Fruit fly (Drosophila melanogaster) whole organism: ENCODE results near the gene cad.
A peak's percentile ranks its signal among the peaks of the same experiment; 100 is the strongest.

Source experiments
- CG8478 ChIP-seq: fragments of >200 bp; optimal IDR thresholded peaks from 2 replicates; lab custom pipeline; 2018; ENCODE audit warnings: inconsistent platforms
- Dll ChIP-seq: fragments of >200 bp; optimal IDR thresholded peaks from 2 replicates; lab custom pipeline; 2017
- EcR ChIP-seq, 2 experiments: fragments of >200 bp; optimal IDR thresholded peaks; 2 replicates each; lab custom pipeline; 2017; ENCODE audit warnings: missing biosample characterization in 2 of 2, missing genetic modification characterization in 2 of 2, missing genetic modification reagents in 2 of 2
- pan ChIP-seq: fragments of >200 bp; optimal IDR thresholded peaks from 2 replicates; lab custom pipeline; 2017
- psq ChIP-seq: fragments of >200 bp; optimal IDR thresholded peaks from 2 replicates; lab custom pipeline; 2017
- usp ChIP-seq: fragments of >200 bp; optimal IDR thresholded peaks from 2 replicates; lab custom pipeline; 2017; ENCODE audit warnings: missing biosample characterization, missing genetic modification characterization, mixed read lengths

cad gene

DNA sequence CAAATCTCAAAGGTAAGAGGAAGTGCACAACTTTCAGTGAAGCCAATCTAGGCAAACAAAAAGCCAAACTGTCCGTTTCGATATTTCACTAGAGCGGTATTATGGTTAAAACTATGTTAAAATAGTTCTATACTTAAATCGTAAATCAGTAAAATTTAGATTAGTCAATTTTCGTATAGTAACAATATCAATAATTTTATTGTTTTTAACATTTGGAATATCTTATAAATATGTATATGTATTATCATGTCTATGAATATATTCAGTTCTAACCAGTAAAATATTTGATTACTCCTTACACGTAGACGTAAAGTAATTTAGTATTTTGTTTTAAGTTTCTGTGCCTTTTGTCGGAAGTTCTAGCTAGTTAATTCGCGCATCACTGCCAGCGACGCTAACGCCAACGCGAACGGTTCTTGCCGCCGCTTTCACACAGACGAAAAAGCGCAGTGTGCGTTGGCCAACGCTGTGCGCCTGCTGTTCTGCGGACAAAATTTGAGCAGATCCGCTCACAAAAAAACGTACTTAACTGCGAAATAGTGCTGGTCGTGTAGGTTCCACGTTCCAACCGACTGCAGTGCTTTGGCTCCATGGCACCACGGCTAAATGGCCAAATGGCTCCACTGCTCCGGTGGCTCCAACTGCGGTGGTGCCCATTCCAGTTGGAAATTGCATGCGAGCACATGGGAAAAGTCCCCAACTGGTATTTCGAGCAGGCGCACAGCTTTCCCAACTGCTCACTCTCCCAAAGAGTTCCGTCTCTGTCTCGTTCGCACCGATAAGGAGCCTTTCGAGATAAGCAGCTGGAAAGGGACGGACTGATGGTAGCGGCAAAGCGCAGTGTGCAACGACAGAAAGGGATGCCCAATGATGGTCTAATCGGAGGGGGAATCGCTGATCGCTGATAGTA lies 52.9 kb downstream of the cad start:
- TF ChIP-seq pan (no peak), CG8478 (lab: Kevin White, UChicago) (peak; percentile 73)

DNA sequence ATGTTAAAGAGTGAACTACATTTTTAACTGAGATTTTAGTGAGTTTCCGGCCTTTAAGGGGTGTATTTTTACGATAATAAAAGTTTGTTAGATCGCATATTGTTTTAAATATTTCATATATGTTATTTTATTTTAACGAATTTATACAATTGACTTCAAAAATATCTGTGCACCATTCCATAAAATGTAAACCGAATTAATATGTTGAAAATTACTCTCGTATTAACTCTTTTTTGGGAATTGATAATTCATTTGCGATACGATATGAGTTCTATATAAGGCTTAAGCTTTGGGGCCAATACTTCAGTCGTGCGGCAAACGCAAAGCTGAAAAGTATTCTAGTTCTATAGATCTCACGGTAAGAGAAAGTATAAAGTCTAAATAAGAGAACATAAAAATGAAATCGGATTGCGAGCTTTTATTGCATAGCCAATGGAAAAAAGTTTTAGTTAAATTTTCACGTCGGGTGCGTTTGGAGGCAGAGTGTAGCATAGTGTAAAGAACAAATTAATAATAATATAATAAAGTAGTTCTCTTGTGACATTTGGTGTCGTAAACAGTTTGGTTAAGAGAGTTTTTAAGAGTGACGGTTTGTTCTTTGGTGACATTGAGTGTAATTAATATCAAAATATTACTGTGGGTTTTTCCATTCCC lies 53.7 kb downstream of the cad start:
- TF ChIP-seq Dll (lab: Kevin White, UChicago): no peak

DNA sequence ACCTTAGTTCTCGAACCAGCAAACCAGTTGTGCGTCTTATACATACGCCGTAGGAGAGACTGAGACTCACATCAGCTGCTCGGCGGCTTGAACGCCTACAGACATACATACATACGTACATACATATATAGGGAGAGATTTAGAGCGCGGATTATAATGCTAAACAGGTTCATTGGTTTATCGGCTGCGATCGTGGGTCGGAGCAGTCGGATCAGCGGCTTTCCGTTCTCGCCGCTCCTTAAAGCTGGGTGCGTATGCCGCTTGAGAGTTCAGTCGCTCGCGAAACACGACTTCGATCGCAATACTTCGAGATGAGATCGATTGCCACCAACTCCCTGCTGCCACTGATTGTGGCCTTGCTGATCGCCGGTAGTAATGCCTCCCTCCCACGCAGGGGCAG lies 54.7 kb downstream of the cad start:
- TF ChIP-seq CG8478 (lab: Kevin White, UChicago) (no peak), psq (no peak), pan (no peak), Dll (lab: Kevin White, UChicago) (no peak), usp (GFP tag; lab: Kevin White, UChicago) (no peak), EcR (GFP tag; optimal IDR thresholded peaks at IDR 0.05; lab: Kevin White, UChicago) (no peak)

DNA sequence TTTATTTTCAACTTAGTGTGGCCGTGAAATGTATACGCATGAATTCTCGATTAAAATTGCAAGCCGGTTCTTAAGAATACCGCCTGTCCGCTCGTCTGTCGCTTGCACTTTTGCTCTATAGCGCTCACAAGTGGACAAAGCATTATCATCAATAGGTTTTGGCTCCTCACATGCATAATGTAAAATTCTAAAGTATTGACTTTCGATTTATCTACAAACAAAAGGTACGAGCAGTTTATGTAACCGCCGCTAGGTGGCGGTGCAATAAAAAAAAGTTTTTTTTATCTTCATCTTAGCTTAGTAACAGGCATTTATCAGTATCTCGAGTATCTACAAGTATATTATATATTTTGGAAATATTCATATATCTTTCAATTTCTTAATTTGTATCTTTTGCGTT lies 55.7 kb downstream of the cad start:
- TF ChIP-seq CG8478 (lab: Kevin White, UChicago): no peak
- TF ChIP-seq psq: no peak
- no peak for TF ChIP-seq usp (GFP tag; lab: Kevin White, UChicago)
- no peak for TF ChIP-seq EcR (GFP tag; optimal IDR thresholded peaks at IDR 0.05; lab: Kevin White, UChicago)
- TF ChIP-seq pan: no peak
- no peak for TF ChIP-seq Dll (lab: Kevin White, UChicago)

DNA sequence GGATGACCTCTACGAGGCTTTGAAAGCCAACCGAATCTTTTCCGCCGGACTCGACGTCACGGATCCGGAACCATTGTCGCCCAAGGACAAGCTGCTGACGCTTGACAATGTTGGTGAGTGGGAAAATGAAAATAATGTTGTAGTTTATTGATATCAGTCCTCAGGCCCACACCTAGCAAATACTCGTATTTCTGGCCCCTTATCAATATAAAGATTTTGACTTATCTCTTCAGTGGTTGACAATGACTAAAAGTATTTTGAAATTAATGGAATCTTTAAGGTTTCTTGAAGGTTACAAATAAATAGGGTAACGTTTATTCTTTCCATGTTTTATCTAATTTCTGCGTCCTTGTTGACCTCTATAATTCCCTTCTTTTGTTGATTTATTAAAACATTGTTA lies 56.5 kb downstream of the cad start:
- no peak for TF ChIP-seq Dll (lab: Kevin White, UChicago)
- TF ChIP-seq psq: no peak
- no peak for TF ChIP-seq EcR (GFP tag; optimal IDR thresholded peaks at IDR 0.05; lab: Kevin White, UChicago)
- TF ChIP-seq usp (GFP tag; lab: Kevin White, UChicago): no peak
- TF ChIP-seq CG8478 (lab: Kevin White, UChicago): no peak
- no peak for TF ChIP-seq pan

DNA sequence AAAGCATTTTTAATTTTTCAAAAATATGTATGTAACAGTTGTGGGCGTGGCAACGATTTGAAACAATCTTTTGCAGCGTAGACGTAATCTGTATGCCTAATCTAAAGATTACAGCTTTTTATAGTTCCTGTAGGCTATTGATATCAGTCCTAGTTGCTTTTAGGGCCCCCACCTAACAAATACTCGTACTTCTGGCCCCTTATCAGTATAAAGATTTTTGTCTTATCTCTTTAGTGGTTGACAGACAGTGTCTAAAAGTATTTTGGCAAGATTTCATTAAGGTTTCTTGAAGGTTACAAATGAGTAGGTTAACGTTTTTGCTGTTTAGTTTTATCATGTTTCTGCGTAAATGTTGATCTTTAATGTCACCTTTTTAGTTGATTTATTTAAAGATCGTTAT lies 58.2 kb downstream of the cad start:
- no peak for TF ChIP-seq psq
- no peak for TF ChIP-seq pan
- TF ChIP-seq usp (GFP tag; lab: Kevin White, UChicago): no peak
- TF ChIP-seq Dll (lab: Kevin White, UChicago): no peak
- TF ChIP-seq CG8478 (lab: Kevin White, UChicago): no peak
- no peak for TF ChIP-seq EcR (GFP tag; optimal IDR thresholded peaks at IDR 0.05; lab: Kevin White, UChicago)

DNA sequence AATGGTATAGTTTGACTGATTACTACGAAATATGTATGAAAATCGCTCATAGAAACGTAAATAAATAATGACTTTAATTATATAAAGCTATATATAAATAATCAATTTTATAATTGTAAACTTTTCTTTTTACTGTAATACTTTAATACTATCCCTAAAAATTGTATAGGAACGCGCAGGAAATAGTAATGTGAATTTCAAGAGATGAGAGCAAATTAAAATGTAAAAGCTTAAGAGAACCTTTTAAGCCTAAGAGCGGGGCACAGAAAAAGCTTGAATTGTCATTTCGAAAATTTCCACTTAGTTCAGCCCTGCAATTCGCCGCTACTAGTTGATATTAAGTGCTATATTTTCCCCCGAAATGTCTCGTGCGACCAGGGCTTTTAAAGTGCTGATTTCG lies 58.8 kb downstream of the cad start, which contains the start of gene CG31673:
Gene CG31673, plus strand, starts transcription at position 301 of the 400 bp plus-strand sequence.
- TF ChIP-seq Dll (lab: Kevin White, UChicago) (no peak), EcR (GFP tag; optimal IDR thresholded peaks at IDR 0.05; lab: Kevin White, UChicago) (no peak), pan (no peak), CG8478 (lab: Kevin White, UChicago) (no peak), psq (no peak), usp (GFP tag; lab: Kevin White, UChicago) (no peak)

DNA sequence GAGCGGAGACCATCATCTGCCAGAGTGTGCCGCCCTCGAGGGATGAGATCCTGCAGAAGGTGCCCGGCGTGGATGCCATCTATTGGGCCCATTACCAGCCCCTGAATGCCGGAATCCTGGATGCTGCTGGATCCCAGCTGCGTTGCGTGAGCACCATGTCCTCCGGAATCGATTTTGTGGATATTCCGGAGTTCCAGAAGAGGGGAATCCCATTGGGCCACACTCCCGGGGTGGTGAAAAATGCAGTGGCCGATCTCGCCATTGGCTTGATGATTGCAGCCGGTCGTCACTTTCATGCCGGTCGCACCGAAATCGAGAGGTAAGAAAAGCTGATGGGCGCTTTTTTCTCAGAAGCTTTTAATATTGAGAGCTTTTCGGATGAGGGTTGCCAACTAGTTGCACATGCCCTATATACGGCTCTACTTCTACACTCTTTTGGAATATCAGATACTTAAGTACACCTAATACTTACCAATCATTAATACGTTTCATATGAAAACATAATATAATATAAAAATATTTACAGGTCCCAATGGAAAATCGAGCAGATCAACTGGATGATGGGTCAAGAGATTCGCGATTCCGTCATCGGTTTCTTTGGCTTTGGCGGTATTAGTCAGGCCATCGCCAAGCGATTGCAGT lies 59.3 kb downstream of the cad start:
- no peak for TF ChIP-seq usp (GFP tag; lab: Kevin White, UChicago)
- no peak for TF ChIP-seq psq
- TF ChIP-seq CG8478 (lab: Kevin White, UChicago): no peak
- TF ChIP-seq Dll (lab: Kevin White, UChicago): no peak
- no peak for TF ChIP-seq pan
- no peak for TF ChIP-seq EcR (GFP tag; optimal IDR thresholded peaks at IDR 0.05; lab: Kevin White, UChicago)

DNA sequence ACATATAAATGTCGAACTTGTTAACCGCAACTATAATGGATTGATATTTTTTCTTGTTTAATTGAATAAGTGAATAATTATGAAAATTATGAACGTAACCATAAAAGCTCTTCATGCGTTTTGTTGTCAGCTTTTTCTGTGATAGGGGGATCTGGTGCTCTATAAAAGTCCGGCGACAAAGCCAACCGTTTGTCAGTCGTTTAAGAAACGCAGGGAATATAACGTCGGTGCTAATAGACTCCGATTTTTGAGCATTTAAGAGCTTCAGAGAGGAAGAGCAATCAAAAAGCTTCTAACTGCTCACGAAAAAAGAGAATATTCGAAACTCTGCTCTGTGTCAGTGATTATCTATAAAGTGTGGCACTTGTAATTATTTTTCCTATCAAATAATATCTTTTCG lies 60.5 kb downstream of the cad start, which contains the start of gene CG31674:
Gene CG31674, plus strand, starts transcription at position 203 of the 400 bp plus-strand sequence.
- no peak for TF ChIP-seq EcR (GFP tag; optimal IDR thresholded peaks at IDR 0.05; lab: Kevin White, UChicago)
- no peak for TF ChIP-seq usp (GFP tag; lab: Kevin White, UChicago)
- no peak for TF ChIP-seq psq
- TF ChIP-seq CG8478 (lab: Kevin White, UChicago): no peak
- TF ChIP-seq pan: no peak
- no peak for TF ChIP-seq Dll (lab: Kevin White, UChicago)
